Fruit fly (Drosophila melanogaster) whole organism, embryonic: ENCODE data around the gene CG34301.

Source experiments
- Ada2b ChIP-seq: fragments of 200-800 bp; sonication (Bioruptor generic); IDR thresholded peaks from 2 replicates; pipeline ENCODE4 v1.3.6; 2022; ENCODE audit warnings: missing biosample characterization, missing genetic modification characterization
- Blimp-1 ChIP-seq: fragments of 200-800 bp; sonication (Bioruptor generic); optimal IDR thresholded peaks from 3 replicates; lab custom pipeline; 2018; ENCODE audit warnings: missing biosample characterization, missing genetic modification characterization, mild to moderate bottlenecking, moderate library complexity, missing genetic modification reagents
- CG1024 ChIP-seq: fragments of 200-800 bp; sonication (Bioruptor generic); IDR thresholded peaks from 2 replicates; pipeline ENCODE4 v1.3.6; 2022; ENCODE audit warnings: missing biosample characterization, missing genetic modification characterization
- CG10654 ChIP-seq: fragments of 200-800 bp; sonication (Bioruptor generic); optimal IDR thresholded peaks from 2 replicates; lab custom pipeline; 2016; ENCODE audit warnings: missing biosample characterization, missing genetic modification characterization
- CG11093 ChIP-seq: fragments of 200-800 bp; sonication (Bioruptor generic); IDR thresholded peaks from 3 replicates; pipeline ENCODE4 v1.3.6; 2022; ENCODE audit warnings: missing biosample characterization, missing genetic modification characterization
- CG12155 ChIP-seq: fragments of 200-800 bp; sonication (Bioruptor generic); optimal IDR thresholded peaks from 3 replicates; lab custom pipeline; 2016; ENCODE audit warnings: missing biosample characterization, missing genetic modification characterization
- CG12769 ChIP-seq: fragments of 200-800 bp; sonication (Bioruptor generic); optimal IDR thresholded peaks from 2 replicates; lab custom pipeline; 2019; ENCODE audit warnings: missing biosample characterization, mild to moderate bottlenecking, missing genetic modification characterization, moderate library complexity
- CG13624 ChIP-seq: fragments of 200-800 bp; sonication (Bioruptor generic); optimal IDR thresholded peaks from 2 replicates; lab custom pipeline; 2016; ENCODE audit warnings: missing biosample characterization, missing genetic modification characterization
- CG14050 ChIP-seq: fragments of 200-800 bp; sonication (Bioruptor generic); IDR thresholded peaks from 3 replicates; pipeline ENCODE4 v1.3.6; 2022; ENCODE audit warnings: missing biosample characterization, missing genetic modification characterization
- CG14965 ChIP-seq: fragments of 200-800 bp; sonication (Bioruptor generic); optimal IDR thresholded peaks from 2 replicates; lab custom pipeline; 2016; ENCODE audit warnings: missing biosample characterization, missing genetic modification characterization, borderline replicate concordance
- CG15514 ChIP-seq: fragments of 200-800 bp; sonication (Bioruptor generic); optimal IDR thresholded peaks from 3 replicates; lab custom pipeline; 2017; ENCODE audit warnings: missing biosample characterization, missing genetic modification characterization, mild to moderate bottlenecking, moderate library complexity, missing genetic modification reagents
- CG15601 ChIP-seq: fragments of 200-800 bp; sonication (Bioruptor generic); optimal IDR thresholded peaks from 3 replicates; lab custom pipeline; 2019; ENCODE audit warnings: missing biosample characterization, mild to moderate bottlenecking, missing genetic modification characterization, moderate library complexity
- CG1603 ChIP-seq: fragments of 200-800 bp; sonication (Bioruptor generic); optimal IDR thresholded peaks from 2 replicates; lab custom pipeline; 2019; ENCODE audit warnings: missing biosample characterization, mild to moderate bottlenecking, missing genetic modification characterization, moderate library complexity
- CG17829 ChIP-seq: fragments of 200-800 bp; optimal IDR thresholded peaks from 2 replicates; lab custom pipeline; 2019; ENCODE audit warnings: missing biosample characterization, mild to moderate bottlenecking, missing genetic modification characterization, moderate library complexity
- CG18262 ChIP-seq: fragments of 200-800 bp; optimal IDR thresholded peaks from 3 replicates; lab custom pipeline; 2019; ENCODE audit warnings: missing biosample characterization, mild to moderate bottlenecking, missing genetic modification characterization, moderate library complexity
- CG2199 ChIP-seq: fragments of 200-800 bp; sonication (Bioruptor generic); IDR thresholded peaks from 3 replicates; pipeline ENCODE4 v1.3.6; 2022; ENCODE audit warnings: missing biosample characterization, missing genetic modification characterization
- CG32532 ChIP-seq: fragments of 200-800 bp; sonication (Bioruptor generic); IDR thresholded peaks from 2 replicates; pipeline ENCODE4 v1.3.6; 2022; ENCODE audit warnings: missing biosample characterization, missing genetic modification characterization
- CG32767 ChIP-seq: fragments of 200-800 bp; sonication (Bioruptor generic); IDR thresholded peaks from 2 replicates; pipeline ENCODE4 v1.3.6; 2022; ENCODE audit warnings: missing biosample characterization, missing genetic modification characterization
- CG33213 ChIP-seq: fragments of 200-800 bp; sonication (Bioruptor generic); optimal IDR thresholded peaks from 3 replicates; lab custom pipeline; 2016; ENCODE audit warnings: missing biosample characterization, missing genetic modification characterization
- CG6654 ChIP-seq: fragments of 200-800 bp; sonication (Bioruptor generic); optimal IDR thresholded peaks from 2 replicates; lab custom pipeline; 2017; ENCODE audit warnings: missing biosample characterization, mild to moderate bottlenecking, missing genetic modification characterization
- CG6813 ChIP-seq: fragments of 200-800 bp; sonication (Bioruptor generic); optimal IDR thresholded peaks from 2 replicates; lab custom pipeline; 2017; ENCODE audit warnings: missing biosample characterization, missing genetic modification characterization, mild to moderate bottlenecking, moderate library complexity, missing genetic modification reagents
- CG7271 ChIP-seq: fragments of 200-800 bp; sonication (Bioruptor generic); optimal IDR thresholded peaks from 2 replicates; lab custom pipeline; 2018; ENCODE audit warnings: missing biosample characterization, mild to moderate bottlenecking, missing genetic modification characterization, moderate library complexity
- CG7786 ChIP-seq: fragments of 200-800 bp; sonication (Bioruptor generic); optimal IDR thresholded peaks from 2 replicates; lab custom pipeline; 2016; ENCODE audit warnings: missing biosample characterization, missing genetic modification characterization
- CG9876 ChIP-seq: fragments of 200-800 bp; sonication (Bioruptor generic); optimal IDR thresholded peaks from 2 replicates; lab custom pipeline; 2016; ENCODE audit warnings: missing biosample characterization, missing genetic modification characterization
- D ChIP-seq, 2 experiments: fragments of 200-800 bp in 1 of 2; fragments of >200 bp in 1 of 2; sonication (Bioruptor generic) in 1 of 2; optimal IDR thresholded peaks; 2 replicates in 1 of 2; 3 replicates in 1 of 2; lab custom pipeline; 2017; ENCODE audit warnings: mild to moderate bottlenecking in 1 of 2, missing biosample characterization in 1 of 2, missing genetic modification characterization in 1 of 2, missing genetic modification reagents in 1 of 2
- Dbx ChIP-seq: fragments of 200-800 bp; sonication (Bioruptor generic); IDR thresholded peaks from 3 replicates; pipeline ENCODE4 v1.3.6; 2022; ENCODE audit warnings: missing biosample characterization, missing genetic modification characterization
- Gug ChIP-seq: fragments of 200-800 bp; sonication (Bioruptor generic); IDR thresholded peaks from 4 replicates; pipeline ENCODE4 v1.3.6; 2022; ENCODE audit warnings: missing biosample characterization, missing genetic modification characterization
- HLHmδ ChIP-seq: fragments of 200-800 bp; sonication (Bioruptor generic); optimal IDR thresholded peaks from 2 replicates; lab custom pipeline; 2018; ENCODE audit warnings: missing biosample characterization, mild to moderate bottlenecking, missing genetic modification characterization, moderate library complexity
- Oaz ChIP-seq: fragments of 200-800 bp; sonication (Bioruptor generic); IDR thresholded peaks from 2 replicates; pipeline ENCODE4 v1.3.6; 2022; ENCODE audit warnings: missing biosample characterization, missing genetic modification characterization
- Sox102F ChIP-seq: fragments of 200-800 bp; sonication (Bioruptor generic); optimal IDR thresholded peaks from 2 replicates; lab custom pipeline; 2018; ENCODE audit warnings: missing biosample characterization, mild to moderate bottlenecking, missing genetic modification characterization, moderate library complexity
- Stat92E ChIP-seq, 3 experiments: fragments of >200 bp in 2 of 3; fragments of 200-800 bp in 1 of 3; sonication (Bioruptor generic) in 1 of 3; optimal IDR thresholded peaks; 2 replicates each; lab custom pipeline; 2017 to 2019; ENCODE audit warnings: missing biosample characterization in 3 of 3, missing genetic modification characterization in 3 of 3, mild to moderate bottlenecking in 1 of 3, moderate library complexity in 1 of 3
- ash1 ChIP-seq: fragments of 200-800 bp; sonication (Bioruptor generic); optimal IDR thresholded peaks from 2 replicates; lab custom pipeline; 2018; ENCODE audit warnings: missing biosample characterization, mild to moderate bottlenecking, missing genetic modification characterization
- az2 ChIP-seq: fragments of 200-800 bp; sonication (Bioruptor generic); optimal IDR thresholded peaks from 3 replicates; lab custom pipeline; 2016; ENCODE audit warnings: missing biosample characterization, missing genetic modification characterization
- chm ChIP-seq: fragments of 200-800 bp; sonication (Bioruptor generic); IDR thresholded peaks from 2 replicates; pipeline ENCODE4 v1.3.6; 2022; ENCODE audit warnings: missing biosample characterization, missing genetic modification characterization
- esg ChIP-seq: fragments of 200-800 bp; sonication (Bioruptor generic); conservative IDR thresholded peaks from 2 replicates; pipeline ENCODE4 v1.3.6; 2022; ENCODE audit warnings: missing biosample characterization, missing genetic modification characterization
- ind ChIP-seq: fragments of 200-800 bp; sonication (Bioruptor generic); optimal IDR thresholded peaks from 3 replicates; lab custom pipeline; 2016; ENCODE audit warnings: missing biosample characterization, missing genetic modification characterization
- jumu ChIP-seq: fragments of 200-800 bp; sonication (Bioruptor generic); optimal IDR thresholded peaks from 3 replicates; lab custom pipeline; 2016; ENCODE audit warnings: missing biosample characterization, missing genetic modification characterization
- klu ChIP-seq: fragments of 200-800 bp; sonication (Bioruptor generic); IDR thresholded peaks from 2 replicates; pipeline ENCODE4 v1.3.6; 2022; ENCODE audit warnings: missing biosample characterization, missing genetic modification characterization
- lbe ChIP-seq: fragments of 200-800 bp; sonication (Bioruptor generic); optimal IDR thresholded peaks from 2 replicates; lab custom pipeline; 2016; ENCODE audit warnings: missing biosample characterization, mild to moderate bottlenecking, missing genetic modification characterization
- lilli ChIP-seq: fragments of 200-800 bp; sonication (Bioruptor generic); optimal IDR thresholded peaks from 3 replicates; lab custom pipeline; 2016; ENCODE audit warnings: missing biosample characterization, missing genetic modification characterization
- lola ChIP-seq, 3 experiments: fragments of >200 bp in 2 of 3; fragments of 200-800 bp in 1 of 3; sonication (Bioruptor generic) in 1 of 3; optimal IDR thresholded peaks; 2 replicates each; lab custom pipeline; 2017 to 2019; ENCODE audit warnings: missing biosample characterization in 3 of 3, missing genetic modification characterization in 3 of 3, mild to moderate bottlenecking in 1 of 3, moderate library complexity in 1 of 3
- onecut ChIP-seq: fragments of 200-800 bp; sonication (Bioruptor generic); IDR thresholded peaks from 2 replicates; pipeline ENCODE4 v1.3.6; 2022; ENCODE audit warnings: missing biosample characterization, missing genetic modification characterization
- phol ChIP-seq: fragments of 200-800 bp; sonication (Bioruptor generic); optimal IDR thresholded peaks from 3 replicates; lab custom pipeline; 2018; ENCODE audit warnings: missing biosample characterization, mild to moderate bottlenecking, missing genetic modification characterization, moderate library complexity
- sd ChIP-seq: fragments of 200-800 bp; sonication (Bioruptor generic); optimal IDR thresholded peaks from 3 replicates; lab custom pipeline; 2018; ENCODE audit warnings: missing biosample characterization, mild to moderate bottlenecking, missing genetic modification characterization, moderate library complexity
- sens-2 ChIP-seq: fragments of 200-800 bp; sonication (Bioruptor generic); IDR thresholded peaks from 2 replicates; pipeline ENCODE4 v1.3.6; 2022; ENCODE audit warnings: missing biosample characterization, missing genetic modification characterization
- tll ChIP-seq, 2 experiments: fragments of 200-800 bp in 1 of 2; fragments of >200 bp in 1 of 2; sonication (Bioruptor generic) in 1 of 2; optimal IDR thresholded peaks; 2 replicates each; lab custom pipeline; 2017 to 2019; ENCODE audit warnings: missing biosample characterization in 2 of 2, missing genetic modification characterization in 2 of 2, mild to moderate bottlenecking in 1 of 2, moderate library complexity in 1 of 2
- zfh1 ChIP-seq: fragments of 200-800 bp; sonication (Bioruptor generic); IDR thresholded peaks from 3 replicates; pipeline ENCODE4 v1.3.6; 2022; ENCODE audit warnings: missing biosample characterization, missing genetic modification characterization

CG34301 gene

dm6 chr3R:8812342-8812966, 39.2 kb downstream of the CG34301 start (continued):
- 0 out of 2 replicates have a peak, but pooled peaks have one; percentile 8 for TF ChIP-seq onecut (GFP tag; lab: Robert Waterston, UW)
- TF ChIP-seq Blimp-1: peak; percentile 42
- peak; percentile 67 for TF ChIP-seq CG32532 (GFP tag; lab: Robert Waterston, UW)
- TF ChIP-seq CG14050 (GFP tag; lab: Robert Waterston, UW): peak; percentile 18; the same call in 1 of the 3 replicates
- peak; percentile 46 for TF ChIP-seq ind (GFP tag; lab: Kevin White, UChicago)
- peak in 1 of 3 experiments; percentile 16 for TF ChIP-seq lola (GFP tag; optimal IDR thresholded peaks at IDR 0.05; lab: Kevin White, UChicago)
- TF ChIP-seq Ada2b: peak; percentile 51
- no peak for TF ChIP-seq CG9876 (GFP tag; lab: Kevin White, UChicago)
- peak; percentile 56; the same call in 1 of the 3 replicates for TF ChIP-seq CG11093
- peak; percentile 4 for TF ChIP-seq lbe (GFP tag; lab: Kevin White, UChicago)
- no peak for TF ChIP-seq sens-2 (GFP tag; lab: Robert Waterston, UW)
- peak; percentile 59 for TF ChIP-seq lilli
- TF ChIP-seq Dbx: 0 out of 3 replicates have a peak, but pooled peaks have one; percentile 54
- peak; percentile 19 for TF ChIP-seq az2
- peak; percentile 26 for TF ChIP-seq CG18262 (tag; lab: Kevin White, UChicago)
- peak; percentile 57; the same call in 2 of the 3 replicates for TF ChIP-seq zfh1 (GFP tag; lab: Robert Waterston, UW)
- no peak for TF ChIP-seq CG7271 (tag; lab: Kevin White, UChicago)
- TF ChIP-seq CG15601 (tag; lab: Kevin White, UChicago): peak; percentile 12
- peak; percentile 42 for TF ChIP-seq CG14965
- peak; percentile 61; the same call in 1 of the 2 replicates for TF ChIP-seq CG32767 (GFP tag; lab: Robert Waterston, UW)
- peak; percentile 36 for TF ChIP-seq CG7786
- TF ChIP-seq esg (GFP tag; lab: Robert Waterston, UW): peak; percentile 32; the same call in 1 of the 2 replicates
- TF ChIP-seq CG1024 (GFP tag; lab: Robert Waterston, UW): no peak
- 0 out of 2 replicates have a peak, but pooled peaks have one; percentile 27 for TF ChIP-seq klu (GFP tag; lab: Robert Waterston, UW)
- 0 out of 2 replicates have a peak, but pooled peaks have one; percentile 47 for TF ChIP-seq Oaz (GFP tag; lab: Robert Waterston, UW)
- TF ChIP-seq HLHmδ (GFP tag; lab: Kevin White, UChicago): no peak
- TF ChIP-seq Sox102F (GFP tag; lab: Kevin White, UChicago): peak; percentile 67
- peak; percentile 73; the same call in 1 of the 2 replicates for TF ChIP-seq chm (GFP tag; lab: Robert Waterston, UW)
- TF ChIP-seq ash1 (GFP tag; lab: Kevin White, UChicago): no peak
- peak; percentile 85 for TF ChIP-seq CG2199 (GFP tag; lab: Robert Waterston, UW)
- TF ChIP-seq CG10654 (GFP tag; lab: Kevin White, UChicago): no peak
- TF ChIP-seq phol: peak; percentile 32
- TF ChIP-seq CG6654 (GFP tag; lab: Kevin White, UChicago): no peak
- TF ChIP-seq CG12155 (GFP tag; lab: Kevin White, UChicago): peak; percentile 35
- TF ChIP-seq sd (tag; lab: Kevin White, UChicago): no peak
- TF ChIP-seq CG1603 (tag; lab: Kevin White, UChicago): peak; percentile 52
- TF ChIP-seq tll (GFP tag; optimal IDR thresholded peaks at IDR 0.05; lab: Kevin White, UChicago): no peak
- TF ChIP-seq CG13624 (GFP tag; lab: Kevin White, UChicago): peak; percentile 39
- TF ChIP-seq CG12769 (tag; lab: Kevin White, UChicago): peak; percentile 46
- peak; percentile 12 for TF ChIP-seq jumu
- peak; percentile 11 for TF ChIP-seq CG17829 (tag; lab: Kevin White, UChicago)
- no peak for TF ChIP-seq D (optimal IDR thresholded peaks at IDR 0.05; lab: Kevin White, UChicago)
- TF ChIP-seq D (GFP tag; optimal IDR thresholded peaks at IDR 0.05; lab: Kevin White, UChicago): peak; percentile 7
- peak; percentile 39; the same call in 2 of the 4 replicates for TF ChIP-seq Gug (GFP tag; lab: Robert Waterston, UW)
- TF ChIP-seq Stat92E (GFP tag; optimal IDR thresholded peaks at IDR 0.05; lab: Kevin White, UChicago): peak in 1 of 3 experiments; percentile 34
- TF ChIP-seq CG33213 (GFP tag; lab: Kevin White, UChicago): no peak
- TF ChIP-seq CG6813 (GFP tag; lab: Kevin White, UChicago): peak; percentile 34
- no peak for TF ChIP-seq CG15514 (GFP tag; lab: Kevin White, UChicago)
